Worm (Caenorhabditis elegans) whole organism, L4 larva: ENCODE measurements around the gene aqp-5.

Experiments used
- dpl-1 ChIP-seq: fragments of 150-350 bp; optimal IDR thresholded peaks from 2 replicates; lab custom pipeline; 2014; ENCODE audit warnings: missing biosample characterization, missing genetic modification reagents, missing genetic modification characterization
- lim-7 ChIP-seq: fragments of 200-800 bp; sonication (Bioruptor generic); IDR thresholded peaks from 2 replicates; pipeline ENCODE4 v1.3.6; 2022; ENCODE audit warnings: missing genetic modification characterization, missing compliant biosample characterization
- lin-13 ChIP-seq: fragments of 150-350 bp; optimal IDR thresholded peaks from 2 replicates; lab custom pipeline; 2014; ENCODE audit warnings: missing biosample characterization, missing genetic modification reagents, missing genetic modification characterization
- lin-29 ChIP-seq: fragments of 200-800 bp; sonication (Bioruptor generic); IDR thresholded peaks from 2 replicates; pipeline ENCODE4 v1.3.6; 2022; ENCODE audit warnings: missing genetic modification reagents, missing genetic modification characterization, missing compliant biosample characterization
- nhr-102 ChIP-seq: sonication (generic microtip); optimal IDR thresholded peaks from 2 replicates; lab custom pipeline; 2016; ENCODE audit warnings: mild to moderate bottlenecking, missing genetic modification characterization, moderate library complexity, missing compliant biosample characterization
- nhr-25 ChIP-seq: sonication (generic microtip); optimal IDR thresholded peaks from 2 replicates; lab custom pipeline; 2017; ENCODE audit warnings: missing genetic modification characterization, mild to moderate bottlenecking, missing compliant biosample characterization, antibody characterized with exemption, moderate library complexity, borderline replicate concordance; ENCODE audit not compliant: insufficient read depth
- nhr-6 ChIP-seq: fragments of 150-350 bp; optimal IDR thresholded peaks from 2 replicates; lab custom pipeline; 2014; ENCODE audit warnings: missing biosample characterization, missing genetic modification characterization
- snpc-4 ChIP-seq: fragments of 150-350 bp; optimal IDR thresholded peaks from 2 replicates; lab custom pipeline; 2014; ENCODE audit warnings: missing biosample characterization, missing genetic modification characterization
- zip-2 ChIP-seq: fragments of 150-350 bp; optimal IDR thresholded peaks from 2 replicates; lab custom pipeline; 2014; ENCODE audit warnings: missing biosample characterization, missing genetic modification characterization
- ztf-11 ChIP-seq: fragments of 150-350 bp; optimal IDR thresholded peaks from 2 replicates; lab custom pipeline; 2014; ENCODE audit warnings: missing biosample characterization, missing genetic modification characterization

- TF ChIP-seq lin-29 (no peak), snpc-4 (tag; lab: Kevin White, UChicago) (no peak), nhr-25 (no peak), lim-7 (GFP tag; lab: Robert Waterston, UW) (no peak), ztf-11 (tag; lab: Kevin White, UChicago) (no peak), dpl-1 (no peak), zip-2 (no peak), lin-13 (no peak), nhr-102 (tag; lab: Kevin White, UChicago) (no peak), nhr-6 (no peak)
Measured at ce11 chrV:10475421-10475820, 16.1 kb upstream of the aqp-5 start.
